Fruit fly (Drosophila melanogaster) whole organism, embryonic: ENCODE results near the gene Tsp29Fa.

ENCODE experiments used
- Asciz ChIP-seq: fragments of 200-800 bp; sonication (Bioruptor generic); optimal IDR thresholded peaks from 2 replicates; lab custom pipeline; 2017; ENCODE audit warnings: missing biosample characterization, mild to moderate bottlenecking, missing genetic modification characterization, missing genetic modification reagents
- B-H2 ChIP-seq: fragments of 200-800 bp; sonication (Bioruptor generic); optimal IDR thresholded peaks from 2 replicates; lab custom pipeline; 2018; ENCODE audit warnings: missing biosample characterization, mild to moderate bottlenecking, missing genetic modification characterization
- CG11093 ChIP-seq: fragments of 200-800 bp; sonication (Bioruptor generic); IDR thresholded peaks from 3 replicates; pipeline ENCODE4 v1.3.6; 2022; ENCODE audit warnings: missing biosample characterization, missing genetic modification characterization
- CG11456 ChIP-seq: fragments of 200-800 bp; sonication (Bioruptor generic); IDR thresholded peaks from 3 replicates; pipeline ENCODE4 v1.3.6; 2022; ENCODE audit warnings: missing biosample characterization, missing genetic modification characterization
- CG12071 ChIP-seq: fragments of 200-800 bp; sonication (Bioruptor generic); optimal IDR thresholded peaks from 3 replicates; lab custom pipeline; 2018; ENCODE audit warnings: missing biosample characterization, mild to moderate bottlenecking, missing genetic modification characterization
- CG12236 ChIP-seq: fragments of 200-800 bp; sonication (Bioruptor generic); optimal IDR thresholded peaks from 2 replicates; lab custom pipeline; 2016; ENCODE audit warnings: missing biosample characterization, missing genetic modification characterization
- CG12299 ChIP-seq: fragments of 200-800 bp; sonication (Bioruptor generic); optimal IDR thresholded peaks from 2 replicates; lab custom pipeline; 2018; ENCODE audit warnings: missing biosample characterization, mild to moderate bottlenecking, missing genetic modification characterization
- CG12659 ChIP-seq: fragments of 200-800 bp; sonication (Bioruptor generic); optimal IDR thresholded peaks from 3 replicates; lab custom pipeline; 2017; ENCODE audit warnings: mild to moderate bottlenecking, missing biosample characterization, missing genetic modification reagents, missing genetic modification characterization
- CG18599 ChIP-seq: fragments of 200-800 bp; sonication (Bioruptor generic); optimal IDR thresholded peaks from 3 replicates; lab custom pipeline; 2017; ENCODE audit warnings: missing biosample characterization, missing genetic modification characterization, mild to moderate bottlenecking, moderate library complexity, missing genetic modification reagents
- CG18764 ChIP-seq: fragments of 200-800 bp; sonication (Bioruptor generic); optimal IDR thresholded peaks from 3 replicates; lab custom pipeline; 2016; ENCODE audit warnings: missing biosample characterization, missing genetic modification characterization
- CG31388 ChIP-seq: fragments of 200-800 bp; sonication (Bioruptor generic); optimal IDR thresholded peaks from 2 replicates; lab custom pipeline; 2016; ENCODE audit warnings: missing biosample characterization, missing genetic modification characterization
- CG42726 ChIP-seq: fragments of 200-800 bp; sonication (Bioruptor generic); IDR thresholded peaks from 2 replicates; pipeline ENCODE4 v1.3.6; 2022; ENCODE audit warnings: missing biosample characterization, missing genetic modification characterization; ENCODE audit not compliant: partially characterized antibody
- CG43689 ChIP-seq: fragments of 200-800 bp; sonication (Bioruptor generic); IDR thresholded peaks from 2 replicates; pipeline ENCODE4 v1.3.6; 2022; ENCODE audit warnings: missing biosample characterization, missing genetic modification characterization
- CG7271 ChIP-seq: fragments of 200-800 bp; sonication (Bioruptor generic); optimal IDR thresholded peaks from 2 replicates; lab custom pipeline; 2018; ENCODE audit warnings: missing biosample characterization, mild to moderate bottlenecking, missing genetic modification characterization, moderate library complexity
- CG8281 ChIP-seq: fragments of 200-800 bp; sonication (Bioruptor generic); optimal IDR thresholded peaks from 2 replicates; lab custom pipeline; 2018; ENCODE audit warnings: missing biosample characterization, mild to moderate bottlenecking, missing genetic modification characterization, moderate library complexity
- CG8478 ChIP-seq: fragments of >200 bp; optimal IDR thresholded peaks from 2 replicates; lab custom pipeline; 2018
- CG9609 ChIP-seq: fragments of 200-800 bp; sonication (Bioruptor generic); optimal IDR thresholded peaks from 3 replicates; lab custom pipeline; 2016; ENCODE audit warnings: missing biosample characterization, missing genetic modification characterization
- CG9932 ChIP-seq: fragments of 200-800 bp; sonication (Bioruptor generic); IDR thresholded peaks from 2 replicates; pipeline ENCODE4 v1.3.6; 2022; ENCODE audit warnings: missing biosample characterization, missing genetic modification characterization
- CoRest ChIP-seq: fragments of 200-800 bp; sonication (Bioruptor generic); optimal IDR thresholded peaks from 3 replicates; lab custom pipeline; 2018; ENCODE audit warnings: missing biosample characterization, mild to moderate bottlenecking, missing genetic modification characterization, moderate library complexity
- Deaf1 ChIP-seq: fragments of 200-800 bp; optimal IDR thresholded peaks from 3 replicates; lab custom pipeline; 2019; ENCODE audit warnings: missing biosample characterization, mild to moderate bottlenecking, missing genetic modification characterization, moderate library complexity
- Gug ChIP-seq: fragments of 200-800 bp; sonication (Bioruptor generic); IDR thresholded peaks from 4 replicates; pipeline ENCODE4 v1.3.6; 2022; ENCODE audit warnings: missing biosample characterization, missing genetic modification characterization
- HHEX ChIP-seq: fragments of 200-800 bp; sonication (Bioruptor generic); optimal IDR thresholded peaks from 3 replicates; lab custom pipeline; 2017; ENCODE audit warnings: missing biosample characterization, mild to moderate bottlenecking, missing genetic modification characterization, missing genetic modification reagents
- HLH4C ChIP-seq: fragments of 200-800 bp; sonication (Bioruptor generic); IDR thresholded peaks from 3 replicates; pipeline ENCODE4 v1.3.6; 2022; ENCODE audit warnings: missing biosample characterization, missing genetic modification characterization; ENCODE audit not compliant: partially characterized antibody
- HLH54F ChIP-seq: fragments of 200-800 bp; sonication (Bioruptor generic); optimal IDR thresholded peaks from 3 replicates; lab custom pipeline; 2016; ENCODE audit warnings: missing biosample characterization, missing genetic modification characterization
- Hr78 ChIP-seq, 2 experiments: fragments of 200-800 bp in 1 of 2; fragments of >200 bp in 1 of 2; sonication (Bioruptor generic) in 1 of 2; optimal IDR thresholded peaks; 2 replicates each; lab custom pipeline; 2017 to 2019; ENCODE audit warnings: missing biosample characterization in 2 of 2, missing genetic modification characterization in 2 of 2, mild to moderate bottlenecking in 1 of 2, moderate library complexity in 1 of 2
- Hsf ChIP-seq: fragments of 200-800 bp; sonication (Bioruptor generic); optimal IDR thresholded peaks from 3 replicates; lab custom pipeline; 2016; ENCODE audit warnings: missing biosample characterization, missing genetic modification characterization
- Lpt ChIP-seq: fragments of >200 bp; optimal IDR thresholded peaks from 2 replicates; lab custom pipeline; 2018; ENCODE audit warnings: missing biosample characterization, missing genetic modification characterization
- MBD-R2 ChIP-seq: fragments of 200-800 bp; sonication (Bioruptor generic); IDR thresholded peaks from 2 replicates; pipeline ENCODE4 v1.3.6; 2022; ENCODE audit warnings: missing biosample characterization, missing genetic modification characterization
- Mad ChIP-seq: fragments of 200-800 bp; sonication (Bioruptor generic); optimal IDR thresholded peaks from 2 replicates; lab custom pipeline; 2016; ENCODE audit warnings: missing biosample characterization, missing genetic modification characterization
- Optix ChIP-seq: fragments of 200-800 bp; sonication (Bioruptor generic); IDR thresholded peaks from 3 replicates; pipeline ENCODE4 v1.3.6; 2022; ENCODE audit warnings: missing biosample characterization, missing genetic modification characterization
- Ptx1 ChIP-seq: fragments of 200-800 bp; sonication (Bioruptor generic); IDR thresholded peaks from 2 replicates; pipeline ENCODE4 v1.3.6; 2022; ENCODE audit warnings: missing biosample characterization, missing genetic modification characterization
- Side ChIP-seq: fragments of 200-800 bp; sonication (Bioruptor generic); optimal IDR thresholded peaks from 2 replicates; lab custom pipeline; 2016; ENCODE audit warnings: missing biosample characterization, missing genetic modification characterization
- Sox102F ChIP-seq: fragments of 200-800 bp; sonication (Bioruptor generic); optimal IDR thresholded peaks from 2 replicates; lab custom pipeline; 2018; ENCODE audit warnings: missing biosample characterization, mild to moderate bottlenecking, missing genetic modification characterization, moderate library complexity
- Sry-δ ChIP-seq: fragments of 200-800 bp; sonication (Bioruptor generic); optimal IDR thresholded peaks from 2 replicates; lab custom pipeline; 2016; ENCODE audit warnings: missing biosample characterization, missing genetic modification characterization
- Xbp1 ChIP-seq: fragments of 200-800 bp; sonication (Bioruptor generic); optimal IDR thresholded peaks from 3 replicates; lab custom pipeline; 2016; ENCODE audit warnings: missing biosample characterization, mild to moderate bottlenecking, missing genetic modification characterization
- ac ChIP-seq: fragments of 200-800 bp; sonication (Bioruptor generic); optimal IDR thresholded peaks from 3 replicates; lab custom pipeline; 2017; ENCODE audit warnings: missing biosample characterization, mild to moderate bottlenecking, missing genetic modification characterization
- bab2 ChIP-seq: fragments of 200-800 bp; sonication (Bioruptor generic); optimal IDR thresholded peaks from 2 replicates; lab custom pipeline; 2016; ENCODE audit warnings: missing biosample characterization, missing genetic modification characterization
- eve ChIP-seq, 2 experiments: fragments of >200 bp; optimal IDR thresholded peaks; 2 replicates each; lab custom pipeline; 2017; ENCODE audit warnings: missing biosample characterization in 2 of 2, missing genetic modification characterization in 2 of 2
- fd64A ChIP-seq: fragments of 200-800 bp; sonication (Bioruptor generic); optimal IDR thresholded peaks from 3 replicates; lab custom pipeline; 2018; ENCODE audit warnings: missing biosample characterization, mild to moderate bottlenecking, missing genetic modification characterization
- gce ChIP-seq: fragments of 200-800 bp; sonication (Bioruptor generic); IDR thresholded peaks from 3 replicates; pipeline ENCODE4 v1.3.6; 2022; ENCODE audit warnings: missing biosample characterization, missing genetic modification characterization
- gcm ChIP-seq: fragments of 200-800 bp; sonication (Bioruptor generic); optimal IDR thresholded peaks from 2 replicates; lab custom pipeline; 2019; ENCODE audit warnings: missing biosample characterization, mild to moderate bottlenecking, missing genetic modification characterization, moderate library complexity
- grau ChIP-seq: fragments of 200-800 bp; optimal IDR thresholded peaks from 3 replicates; lab custom pipeline; 2019; ENCODE audit warnings: missing biosample characterization, mild to moderate bottlenecking, missing genetic modification characterization, moderate library complexity
- gt ChIP-seq: fragments of 200-800 bp; sonication (Bioruptor generic); IDR thresholded peaks from 2 replicates; pipeline ENCODE4 v1.3.6; 2022; ENCODE audit warnings: missing biosample characterization, missing genetic modification characterization
- hkb ChIP-seq, 2 experiments: fragments of 200-800 bp in 1 of 2; fragments of >200 bp in 1 of 2; sonication (Bioruptor generic) in 1 of 2; IDR thresholded peaks in 1 of 2; optimal IDR thresholded peaks in 1 of 2; 2 replicates each; pipeline versions ENCODE4 v1.3.6 to Lab custom; 2017 to 2022; ENCODE audit warnings: missing biosample characterization in 1 of 2, missing genetic modification characterization in 1 of 2
- jing ChIP-seq: fragments of 200-800 bp; sonication (Bioruptor generic); optimal IDR thresholded peaks from 2 replicates; lab custom pipeline; 2018; ENCODE audit warnings: missing biosample characterization, mild to moderate bottlenecking, missing genetic modification characterization
- mam ChIP-seq: fragments of 200-800 bp; sonication (Bioruptor generic); optimal IDR thresholded peaks from 3 replicates; lab custom pipeline; 2016; ENCODE audit warnings: missing biosample characterization, missing genetic modification characterization
- pfk ChIP-seq: fragments of 200-800 bp; sonication (Bioruptor generic); optimal IDR thresholded peaks from 2 replicates; lab custom pipeline; 2018; ENCODE audit warnings: missing biosample characterization, mild to moderate bottlenecking, missing genetic modification characterization, moderate library complexity
- pnt ChIP-seq: fragments of 200-800 bp; sonication (Bioruptor generic); optimal IDR thresholded peaks from 3 replicates; lab custom pipeline; 2016; ENCODE audit warnings: missing biosample characterization, missing genetic modification characterization
- row ChIP-seq: fragments of 200-800 bp; sonication (Bioruptor generic); IDR thresholded peaks from 3 replicates; pipeline ENCODE4 v1.3.6; 2022; ENCODE audit warnings: missing biosample characterization, missing genetic modification characterization
- sob ChIP-seq: fragments of 200-800 bp; sonication (Bioruptor generic); IDR thresholded peaks from 2 replicates; pipeline ENCODE4 v1.3.6; 2022; ENCODE audit warnings: missing biosample characterization, missing genetic modification characterization
- sug ChIP-seq: fragments of 200-800 bp; optimal IDR thresholded peaks from 2 replicates; lab custom pipeline; 2019; ENCODE audit warnings: missing biosample characterization, mild to moderate bottlenecking, missing genetic modification characterization, moderate library complexity
- wor ChIP-seq: fragments of 200-800 bp; sonication (Bioruptor generic); IDR thresholded peaks from 2 replicates; pipeline ENCODE4 v1.3.6; 2022; ENCODE audit warnings: missing biosample characterization, missing genetic modification characterization

Tsp29Fa gene

DNA sequence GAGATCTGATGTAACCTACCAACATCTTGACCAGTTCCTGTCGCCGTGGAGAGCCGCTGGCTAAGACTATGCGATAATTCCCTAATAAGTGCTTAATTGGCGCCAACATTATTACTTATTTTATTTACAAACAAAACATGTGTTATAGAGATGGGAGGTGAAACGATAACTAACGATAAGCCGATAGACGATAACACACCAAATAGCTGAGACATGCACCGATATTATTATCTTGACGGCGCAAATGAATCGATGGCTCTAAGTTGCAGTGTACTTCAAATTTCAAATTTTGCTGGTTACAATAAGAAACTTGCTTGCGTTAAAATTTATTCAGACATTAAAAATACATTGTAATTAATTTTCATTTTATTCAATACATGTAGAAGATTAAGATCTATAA lies 9.3 kb downstream of the Tsp29Fa start, which contains the start of gene CG9515 (continued):
- no peak for TF ChIP-seq Asciz (GFP tag; lab: Kevin White, UChicago)
- no peak for TF ChIP-seq CG12236
- no peak for TF ChIP-seq CG12299 (tag; lab: Kevin White, UChicago)
- no peak for TF ChIP-seq CG9932
- no peak; the same call in 2 of the 3 replicates for TF ChIP-seq row (GFP tag; lab: Robert Waterston, UW)
- TF ChIP-seq fd64A: no peak
- no peak for TF ChIP-seq ac (GFP tag; lab: Kevin White, UChicago)
- peak; percentile 33 for TF ChIP-seq sug (tag; lab: Kevin White, UChicago)
- TF ChIP-seq CG9609: no peak
- no peak for TF ChIP-seq jing (GFP tag; lab: Kevin White, UChicago)
- TF ChIP-seq Gug: no peak
- no peak for TF ChIP-seq Ptx1 (GFP tag; lab: Robert Waterston, UW)
- no peak for TF ChIP-seq HLH54F
- TF ChIP-seq gce (GFP tag; lab: Robert Waterston, UW): no peak
- no peak for TF ChIP-seq Side (GFP tag; lab: Kevin White, UChicago)
- no peak for TF ChIP-seq CG18599 (GFP tag; lab: Kevin White, UChicago)
- peak; percentile 98 for TF ChIP-seq HLH4C
- peak; percentile 14 for TF ChIP-seq CoRest (tag; lab: Kevin White, UChicago)
- peak; percentile 27 for TF ChIP-seq B-H2
- TF ChIP-seq gcm: peak; percentile 10
- no peak for TF ChIP-seq pnt (GFP tag; lab: Kevin White, UChicago)
- TF ChIP-seq Sry-δ (GFP tag; lab: Kevin White, UChicago): peak; percentile 92
- no peak for TF ChIP-seq bab2
- TF ChIP-seq Sox102F (GFP tag; lab: Kevin White, UChicago): no peak
- TF ChIP-seq CG7271 (tag; lab: Kevin White, UChicago): no peak
- TF ChIP-seq CG12659 (GFP tag; lab: Kevin White, UChicago): peak; percentile 71
- TF ChIP-seq Hsf (GFP tag; lab: Kevin White, UChicago): no peak
- no peak for TF ChIP-seq gt (GFP tag; lab: Robert Waterston, UW)
- TF ChIP-seq Mad (GFP tag; lab: Kevin White, UChicago): no peak
- TF ChIP-seq eve (GFP tag; optimal IDR thresholded peaks at IDR 0.05; lab: Kevin White, UChicago): peak in 1 of 2 experiments; percentile 17
- TF ChIP-seq CG8281 (tag; lab: Kevin White, UChicago): no peak
- TF ChIP-seq CG12071 (GFP tag; lab: Kevin White, UChicago): no peak
- no peak for TF ChIP-seq Deaf1 (tag; lab: Kevin White, UChicago)
- no peak for TF ChIP-seq mam (GFP tag; lab: Kevin White, UChicago)
- TF ChIP-seq wor (GFP tag; lab: Robert Waterston, UW): no peak
- no peak for TF ChIP-seq Optix
- no peak for TF ChIP-seq CG8478 (lab: Kevin White, UChicago)
- peak; percentile 61; the same call in 1 of the 2 replicates for TF ChIP-seq CG42726
- no peak for TF ChIP-seq Hr78 (GFP tag; optimal IDR thresholded peaks at IDR 0.05; lab: Kevin White, UChicago)
- no peak for TF ChIP-seq CG43689 (GFP tag; lab: Robert Waterston, UW)
- TF ChIP-seq MBD-R2 (GFP tag; lab: Robert Waterston, UW): peak; percentile 82
- no peak for TF ChIP-seq CG18764 (GFP tag; lab: Kevin White, UChicago)
- TF ChIP-seq pfk (GFP tag; lab: Kevin White, UChicago): no peak
- no peak for TF ChIP-seq CG11456 (GFP tag; lab: Robert Waterston, UW)
- TF ChIP-seq hkb (optimal IDR thresholded peaks at IDR 0.05; lab: Kevin White, UChicago): no peak
- no peak for TF ChIP-seq hkb (GFP tag; IDR thresholded peaks at IDR 0.05; lab: Robert Waterston, UW)
- TF ChIP-seq sob (GFP tag; lab: Robert Waterston, UW): 0 out of 2 replicates have a peak, but pooled peaks have one; percentile 30
- TF ChIP-seq Lpt (GFP tag; lab: Kevin White, UChicago): no peak
- TF ChIP-seq CG31388 (GFP tag; lab: Kevin White, UChicago): no peak
- no peak for TF ChIP-seq HHEX (GFP tag; lab: Kevin White, UChicago)
- TF ChIP-seq CG11093 (GFP tag; lab: Robert Waterston, UW): no peak
- TF ChIP-seq Xbp1 (GFP tag; lab: Kevin White, UChicago): no peak
- peak; percentile 21 for TF ChIP-seq grau
